Fruit fly (Drosophila melanogaster): ENCODE results near the gene yellow-k.

yellow-k gene

dm6 chr3L:15570571-15570970, 50.2 kb downstream of the yellow-k start:
- TF ChIP-seq unc-4 (GFP tag; IDR thresholded peaks at IDR 0.05; ENCODE audit: partially characterized antibody) (no peak), CG14050 (GFP tag; IDR thresholded peaks at IDR 0.05) (no peak), CG2199 (GFP tag; IDR thresholded peaks at IDR 0.05) (no peak), CG7786 (GFP tag; optimal IDR thresholded peaks at IDR 0.05) (no peak), Adf1 (GFP tag; IDR thresholded peaks at IDR 0.05) (no peak), CG7271 (tag; optimal IDR thresholded peaks at IDR 0.05) (no peak), az2 (GFP tag; optimal IDR thresholded peaks at IDR 0.05) (no peak), CG17186 (GFP tag; optimal IDR thresholded peaks at IDR 0.05) (no peak), trh (GFP tag; optimal IDR thresholded peaks at IDR 0.05) (no peak), CG1602 (GFP tag; optimal IDR thresholded peaks at IDR 0.05) (no peak), CG18764 (GFP tag; optimal IDR thresholded peaks at IDR 0.05) (no peak), CG34422 (GFP tag; IDR thresholded peaks at IDR 0.05) (no peak), NK7.1 (GFP tag; optimal IDR thresholded peaks at IDR 0.05) (no peak), tgo (GFP tag; IDR thresholded peaks at IDR 0.05) (no peak), PHDP (tag; optimal IDR thresholded peaks at IDR 0.05) (no peak)

Data from whole organism, embryonic.